Worm (Caenorhabditis elegans): Measurements from ENCODE around the gene C07E3.4.

DNA sequence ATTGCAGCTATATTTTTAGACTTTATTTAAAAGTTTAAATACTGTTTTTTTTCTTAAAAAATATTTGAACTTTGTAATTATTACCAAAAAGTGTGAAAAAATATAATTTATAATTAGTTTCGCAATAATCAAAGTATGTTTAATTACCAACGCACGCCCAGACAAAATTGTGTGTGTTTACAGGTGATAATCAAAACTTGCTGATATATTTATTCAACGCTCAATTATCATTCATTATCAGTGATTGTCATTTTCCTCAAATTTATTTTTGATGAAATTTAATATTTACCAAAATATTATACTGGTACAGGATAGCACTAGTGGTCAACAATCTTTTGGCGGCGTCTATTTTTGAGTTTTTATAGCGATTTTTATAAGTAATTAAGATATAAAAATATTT lies 12.4 kb downstream of the C07E3.4 start:
- TF ChIP-seq skn-1 (tag; optimal IDR thresholded peaks at IDR 0.05) (peak; percentile 11), dmd-4 (tag; optimal IDR thresholded peaks at IDR 0.05) (no peak), ztf-4 (tag; optimal IDR thresholded peaks at IDR 0.05) (no peak), nhr-23 (tag; optimal IDR thresholded peaks at IDR 0.05) (no peak), nhr-10 (tag; optimal IDR thresholded peaks at IDR 0.05) (no peak), nhr-25 (tag; optimal IDR thresholded peaks at IDR 0.05) (no peak), unc-62 (GFP tag; optimal IDR thresholded peaks at IDR 0.05) (no peak), mdl-1 (tag; optimal IDR thresholded peaks at IDR 0.05) (no peak), ama-1 (optimal IDR thresholded peaks at IDR 0.05) (no peak)
